Fruit fly (Drosophila melanogaster): ENCODE measurements around the gene Mtpalpha.

The Mtpalpha gene

dm6 chr2L:9617908-9618307 is 41.3 kb upstream of the Mtpalpha start:
- no peak for TF ChIP-seq woc (GFP tag; optimal IDR thresholded peaks at IDR 0.05)
- TF ChIP-seq Jra (GFP tag; optimal IDR thresholded peaks at IDR 0.05): no peak
- no peak for TF ChIP-seq rgr (GFP tag; optimal IDR thresholded peaks at IDR 0.05)
- TF ChIP-seq Myc (optimal IDR thresholded peaks at IDR 0.05): no peak
- no peak for TF ChIP-seq HLH106 (tag; optimal IDR thresholded peaks at IDR 0.05)
- TF ChIP-seq GATAd (GFP tag; optimal IDR thresholded peaks at IDR 0.05): no peak
- no peak for TF ChIP-seq jim (GFP tag; optimal IDR thresholded peaks at IDR 0.05)
- TF ChIP-seq h (GFP tag; optimal IDR thresholded peaks at IDR 0.05): no peak
- no peak for TF ChIP-seq br (GFP tag; optimal IDR thresholded peaks at IDR 0.05)
- TF ChIP-seq sv (GFP tag; optimal IDR thresholded peaks at IDR 0.05): no peak
- no peak for TF ChIP-seq Vsx2 (GFP tag; optimal IDR thresholded peaks at IDR 0.05; ENCODE audit: partially characterized antibody)
- no peak for TF ChIP-seq OdsH (GFP tag; optimal IDR thresholded peaks at IDR 0.05)
- TF ChIP-seq Dif (GFP tag; optimal IDR thresholded peaks at IDR 0.05; ENCODE audit: partially characterized antibody): no peak
- no peak for TF ChIP-seq Rel (GFP tag; optimal IDR thresholded peaks at IDR 0.05)
- TF ChIP-seq Rel (tag; optimal IDR thresholded peaks at IDR 0.05): no peak
- TF ChIP-seq fru (GFP tag; optimal IDR thresholded peaks at IDR 0.05): no peak
- TF ChIP-seq psq (GFP tag; optimal IDR thresholded peaks at IDR 0.05): no peak
- no peak for TF ChIP-seq Mio (GFP tag; optimal IDR thresholded peaks at IDR 0.05)
- no peak for TF ChIP-seq dsf (GFP tag; optimal IDR thresholded peaks at IDR 0.05; ENCODE audit: borderline replicate concordance)
- TF ChIP-seq CG32264 (GFP tag; optimal IDR thresholded peaks at IDR 0.05): no peak
- no peak for TF ChIP-seq Hr83 (GFP tag; optimal IDR thresholded peaks at IDR 0.05; ENCODE audit: poor library complexity, severe bottlenecking)

- peak; percentile 38 for TF ChIP-seq fru (GFP tag; optimal IDR thresholded peaks at IDR 0.05)
- no peak for TF ChIP-seq pan (optimal IDR thresholded peaks at IDR 0.05)
- peak; percentile 69 for TF ChIP-seq Hnf4 (GFP tag; optimal IDR thresholded peaks at IDR 0.05)
- TF ChIP-seq Hr83 (GFP tag; optimal IDR thresholded peaks at IDR 0.05; ENCODE audit: poor library complexity, severe bottlenecking): peak; percentile 76
- peak; percentile 60 for TF ChIP-seq Vsx2 (GFP tag; optimal IDR thresholded peaks at IDR 0.05; ENCODE audit: partially characterized antibody)
- peak; percentile 26 for TF ChIP-seq Sp1 (GFP tag; optimal IDR thresholded peaks at IDR 0.05)
- TF ChIP-seq br (GFP tag; optimal IDR thresholded peaks at IDR 0.05): peak; percentile 42
- peak; percentile 33 for TF ChIP-seq sv (GFP tag; optimal IDR thresholded peaks at IDR 0.05)
- TF ChIP-seq dmrt93B (GFP tag; optimal IDR thresholded peaks at IDR 0.05): no peak
- TF ChIP-seq brk (GFP tag; optimal IDR thresholded peaks at IDR 0.05): no peak
- peak; percentile 82 for TF ChIP-seq jim (GFP tag; optimal IDR thresholded peaks at IDR 0.05)
- TF ChIP-seq CrebA (GFP tag; optimal IDR thresholded peaks at IDR 0.05; ENCODE audit: borderline replicate concordance): no peak
- peak; percentile 62 for TF ChIP-seq rgr (GFP tag; optimal IDR thresholded peaks at IDR 0.05)
- no peak for TF ChIP-seq Rel (GFP tag; optimal IDR thresholded peaks at IDR 0.05)
- TF ChIP-seq Rel (tag; optimal IDR thresholded peaks at IDR 0.05): peak; percentile 41
- TF ChIP-seq lola (GFP tag; optimal IDR thresholded peaks at IDR 0.05): no peak
- peak in 1 of 2 experiments; percentile 26 for TF ChIP-seq foxo (GFP tag; optimal IDR thresholded peaks at IDR 0.05)
- peak; percentile 42 for TF ChIP-seq Dif (GFP tag; optimal IDR thresholded peaks at IDR 0.05; ENCODE audit: partially characterized antibody)
- TF ChIP-seq Jra (GFP tag; optimal IDR thresholded peaks at IDR 0.05): peak; percentile 76
- no peak for TF ChIP-seq CG32264 (GFP tag; optimal IDR thresholded peaks at IDR 0.05)
- TF ChIP-seq OdsH (GFP tag; optimal IDR thresholded peaks at IDR 0.05): peak; percentile 8
- peak; percentile 8 for TF ChIP-seq h (GFP tag; optimal IDR thresholded peaks at IDR 0.05)
- TF ChIP-seq GATAd (GFP tag; optimal IDR thresholded peaks at IDR 0.05): no peak
These were observed 40.1 kb upstream of the Mtpalpha start for dm6 chr2L:9616654-9617053.

- TF ChIP-seq woc (GFP tag; optimal IDR thresholded peaks at IDR 0.05) (no peak), CG9705 (GFP tag; optimal IDR thresholded peaks at IDR 0.05) (no peak), Rel (GFP tag; optimal IDR thresholded peaks at IDR 0.05) (no peak), Rel (tag; optimal IDR thresholded peaks at IDR 0.05) (peak; percentile 63), pan (optimal IDR thresholded peaks at IDR 0.05) (no peak), N (GFP tag; optimal IDR thresholded peaks at IDR 0.05) (no peak)
These were observed 39.5 kb upstream of the Mtpalpha start, which contains the start of gene GlcAT-S for dm6 chr2L:9615983-9616519. GlcAT-S (plus strand) TSS chr2L:9616469.

dm6 chr2L:9615561-9615960 is 39.0 kb upstream of the Mtpalpha start:
- TF ChIP-seq N (GFP tag; optimal IDR thresholded peaks at IDR 0.05) (no peak), Jra (GFP tag; optimal IDR thresholded peaks at IDR 0.05) (no peak), br (GFP tag; optimal IDR thresholded peaks at IDR 0.05) (no peak), CrebA (GFP tag; optimal IDR thresholded peaks at IDR 0.05; ENCODE audit: borderline replicate concordance) (no peak), HLH106 (tag; optimal IDR thresholded peaks at IDR 0.05) (no peak), Dfd (GFP tag; optimal IDR thresholded peaks at IDR 0.05) (no peak), ey (GFP tag; optimal IDR thresholded peaks at IDR 0.05) (no peak), Mio (GFP tag; optimal IDR thresholded peaks at IDR 0.05) (no peak), Myc (optimal IDR thresholded peaks at IDR 0.05) (no peak), sv (GFP tag; optimal IDR thresholded peaks at IDR 0.05) (no peak), CG32264 (GFP tag; optimal IDR thresholded peaks at IDR 0.05) (no peak)
